Worm (Caenorhabditis elegans) whole organism, L1 larva: Measurements from ENCODE around the gene T01D1.5.

Source experiments
- C04F5.9 ChIP-seq: sonication (generic microtip); optimal IDR thresholded peaks from 2 replicates; lab custom pipeline; 2016; ENCODE audit warnings: missing genetic modification characterization, missing compliant biosample characterization
- C16A3.4 ChIP-seq: fragments of 150-350 bp; optimal IDR thresholded peaks from 2 replicates; lab custom pipeline; 2014; ENCODE audit warnings: missing biosample characterization, missing genetic modification characterization
- C34B4.2 ChIP-seq: sonication (generic microtip); optimal IDR thresholded peaks from 2 replicates; lab custom pipeline; 2017; ENCODE audit warnings: mild to moderate bottlenecking, missing genetic modification characterization, missing compliant biosample characterization
- F16B12.6 ChIP-seq: fragments of 150-350 bp; optimal IDR thresholded peaks from 2 replicates; lab custom pipeline; 2014; ENCODE audit warnings: missing biosample characterization, missing genetic modification characterization
- Y116A8C.19 ChIP-seq: sonication (generic microtip); optimal IDR thresholded peaks from 2 replicates; lab custom pipeline; 2016; ENCODE audit warnings: missing compliant biosample characterization, missing genetic modification characterization, borderline replicate concordance
- alr-1 ChIP-seq: fragments of 200-800 bp; sonication (Bioruptor generic); optimal IDR thresholded peaks from 2 replicates; lab custom pipeline; 2018; ENCODE audit warnings: borderline replicate concordance, mild to moderate bottlenecking, missing genetic modification characterization, missing compliant biosample characterization
- blmp-1 ChIP-seq: fragments of 150-350 bp; optimal IDR thresholded peaks from 2 replicates; lab custom pipeline; 2014; ENCODE audit warnings: missing biosample characterization, missing genetic modification characterization
- ceh-8 ChIP-seq: fragments of 200-800 bp; sonication (Bioruptor generic); optimal IDR thresholded peaks from 2 replicates; lab custom pipeline; 2018; ENCODE audit warnings: mild to moderate bottlenecking, missing genetic modification characterization, moderate library complexity, missing compliant biosample characterization
- ceh-82 ChIP-seq, 3 experiments: fragments of 150-350 bp in 1 of 3; sonication (generic microtip) in 2 of 3; optimal IDR thresholded peaks; 2 replicates each; lab custom pipeline; 2014 to 2017; ENCODE audit warnings: missing biosample characterization in 3 of 3, missing genetic modification characterization in 3 of 3
- ceh-88 ChIP-seq: fragments of 200-800 bp; sonication (Bioruptor generic); IDR thresholded peaks from 2 replicates; pipeline ENCODE4 v1.3.6; 2022; ENCODE audit warnings: missing genetic modification characterization, missing compliant biosample characterization
- ceh-90 ChIP-seq: sonication (generic microtip); optimal IDR thresholded peaks from 2 replicates; lab custom pipeline; 2016; ENCODE audit warnings: missing genetic modification characterization, missing compliant biosample characterization
- dsc-1 ChIP-seq: sonication (generic microtip); optimal IDR thresholded peaks from 2 replicates; lab custom pipeline; 2016; ENCODE audit warnings: mild to moderate bottlenecking, missing genetic modification characterization, missing compliant biosample characterization
- egl-13 ChIP-seq: sonication (generic microtip); optimal IDR thresholded peaks from 2 replicates; lab custom pipeline; 2016; ENCODE audit warnings: missing genotype, missing genetic modification reagents, missing genetic modification characterization, missing compliant biosample characterization
- egl-27 ChIP-seq, 2 experiments: fragments of 150-350 bp in 1 of 2; sonication (generic microtip); optimal IDR thresholded peaks; 3 replicates each; lab custom pipeline; 2017 to 2018; ENCODE audit warnings: missing biosample characterization in 2 of 2, missing genetic modification characterization in 2 of 2, missing genetic modification reagents in 2 of 2
- elt-3 ChIP-seq, 6 experiments: fragments of 150-350 bp in 1 of 6; sonication (generic microtip); optimal IDR thresholded peaks; 2 replicates each; lab custom pipeline; 2017 to 2018; ENCODE audit warnings: missing biosample characterization in 6 of 6, missing genetic modification characterization in 6 of 6, inconsistent platforms in 1 of 6
- fkh-4 ChIP-seq: sonication (generic microtip); optimal IDR thresholded peaks from 2 replicates; lab custom pipeline; 2016; ENCODE audit warnings: missing compliant biosample characterization, missing genetic modification characterization, borderline replicate concordance
- fos-1 ChIP-seq: fragments of 150-350 bp; optimal IDR thresholded peaks from 2 replicates; lab custom pipeline; 2014; ENCODE audit warnings: missing biosample characterization, missing genetic modification characterization
- grh-1 ChIP-seq: fragments of 200-800 bp; sonication (Bioruptor generic); IDR thresholded peaks from 2 replicates; pipeline ENCODE4 v1.3.6; 2022; ENCODE audit warnings: missing genetic modification reagents, missing genetic modification characterization, missing compliant biosample characterization
- hlh-4 ChIP-seq: sonication (generic microtip); optimal IDR thresholded peaks from 2 replicates; lab custom pipeline; 2016; ENCODE audit warnings: mild to moderate bottlenecking, missing genetic modification characterization, missing compliant biosample characterization
- isw-1 ChIP-seq: fragments of 200-800 bp; sonication (Bioruptor generic); IDR thresholded peaks from 2 replicates; pipeline ENCODE4 v1.3.6; 2022; ENCODE audit warnings: missing genetic modification characterization, missing compliant biosample characterization
- jun-1 ChIP-seq: fragments of 150-350 bp; optimal IDR thresholded peaks from 2 replicates; lab custom pipeline; 2014; ENCODE audit warnings: missing biosample characterization, missing genetic modification reagents, missing genetic modification characterization
- lin-13 ChIP-seq: fragments of 150-350 bp; optimal IDR thresholded peaks from 2 replicates; lab custom pipeline; 2014; ENCODE audit warnings: missing biosample characterization, missing genetic modification reagents, missing genetic modification characterization
- lin-14 ChIP-seq: fragments of 200-800 bp; sonication (Bioruptor generic); optimal IDR thresholded peaks from 2 replicates; lab custom pipeline; 2018; ENCODE audit warnings: mild to moderate bottlenecking, missing genetic modification characterization, moderate library complexity, missing compliant biosample characterization
- lin-15B ChIP-seq: fragments of 150-350 bp; sonication (generic microtip); optimal IDR thresholded peaks from 3 replicates; lab custom pipeline; 2014; ENCODE audit warnings: missing biosample characterization, missing genetic modification characterization
- lin-35 ChIP-seq, 2 experiments: fragments of 150-350 bp; optimal IDR thresholded peaks; 2 replicates each; lab custom pipeline; 2014; ENCODE audit warnings: missing biosample characterization in 2 of 2, missing genetic modification characterization in 2 of 2, missing genetic modification reagents in 2 of 2
- lin-39 ChIP-seq: fragments of 150-350 bp; optimal IDR thresholded peaks from 2 replicates; lab custom pipeline; 2014; ENCODE audit warnings: missing biosample characterization, missing genetic modification reagents, missing genetic modification characterization
- lir-3 ChIP-seq: sonication (generic microtip); optimal IDR thresholded peaks from 2 replicates; lab custom pipeline; 2016; ENCODE audit warnings: mild to moderate bottlenecking, missing genetic modification characterization, moderate library complexity, missing compliant biosample characterization; ENCODE audit not compliant: poor library complexity
- mab-9 ChIP-seq: fragments of 200-800 bp; sonication (Bioruptor generic); IDR thresholded peaks from 2 replicates; pipeline ENCODE4 v1.3.6; 2022; ENCODE audit warnings: missing genetic modification reagents, missing genetic modification characterization, missing compliant biosample characterization
- mdl-1 ChIP-seq, 2 experiments: fragments of 150-350 bp; optimal IDR thresholded peaks; 2 replicates each; lab custom pipeline; 2014 to 2017; ENCODE audit warnings: missing biosample characterization in 2 of 2, missing genetic modification characterization in 2 of 2, inconsistent platforms in 1 of 2
- mef-2 ChIP-seq: fragments of 150-350 bp; optimal IDR thresholded peaks from 2 replicates; lab custom pipeline; 2014; ENCODE audit warnings: missing biosample characterization, missing genetic modification characterization
- nhr-12 ChIP-seq: sonication (generic microtip); optimal IDR thresholded peaks from 2 replicates; lab custom pipeline; 2017; ENCODE audit warnings: missing biosample characterization, missing genetic modification characterization
- nhr-19 ChIP-seq: fragments of 200-800 bp; sonication (Bioruptor generic); conservative IDR thresholded peaks from 2 replicates; pipeline ENCODE4 v1.3.6; 2022; ENCODE audit warnings: missing genetic modification characterization, missing compliant biosample characterization
- nhr-20 ChIP-seq: sonication (generic microtip); optimal IDR thresholded peaks from 2 replicates; lab custom pipeline; 2016; ENCODE audit warnings: mild to moderate bottlenecking, missing genetic modification characterization, missing compliant biosample characterization
- nhr-28 ChIP-seq: fragments of 150-350 bp; optimal IDR thresholded peaks from 2 replicates; lab custom pipeline; 2014; ENCODE audit warnings: missing biosample characterization, missing genetic modification characterization
- nhr-47 ChIP-seq: sonication (generic microtip); optimal IDR thresholded peaks from 2 replicates; lab custom pipeline; 2016; ENCODE audit warnings: mild to moderate bottlenecking, missing genetic modification characterization, moderate library complexity, missing compliant biosample characterization
- nhr-85 ChIP-seq: sonication (generic microtip); peaks from one replicate; lab custom pipeline; 2016; ENCODE audit warnings: missing genetic modification characterization, inconsistent platforms, missing compliant biosample characterization
- pax-3 ChIP-seq: fragments of 200-800 bp; sonication (Bioruptor generic); optimal IDR thresholded peaks from 2 replicates; lab custom pipeline; 2018; ENCODE audit warnings: mild to moderate bottlenecking, missing genetic modification characterization, moderate library complexity, missing compliant biosample characterization
- pqm-1 ChIP-seq: sonication (generic microtip); optimal IDR thresholded peaks from 3 replicates; lab custom pipeline; 2017; ENCODE audit warnings: missing biosample characterization, missing genetic modification characterization
- skn-1 ChIP-seq: fragments of 150-350 bp; optimal IDR thresholded peaks from 2 replicates; lab custom pipeline; 2014; ENCODE audit warnings: missing biosample characterization, missing genetic modification characterization
- snpc-4 ChIP-seq: fragments of 150-350 bp; optimal IDR thresholded peaks from 2 replicates; lab custom pipeline; 2014; ENCODE audit warnings: missing biosample characterization, missing genetic modification characterization
- snu-23 ChIP-seq: sonication (generic microtip); optimal IDR thresholded peaks from 2 replicates; lab custom pipeline; 2016; ENCODE audit warnings: missing genetic modification characterization, missing compliant biosample characterization
- sox-4 ChIP-seq: sonication (generic microtip); optimal IDR thresholded peaks from 2 replicates; lab custom pipeline; 2016; ENCODE audit warnings: missing genetic modification characterization, missing compliant biosample characterization
- sptf-1 ChIP-seq: fragments of 150-350 bp; optimal IDR thresholded peaks from 2 replicates; lab custom pipeline; 2014; ENCODE audit warnings: missing biosample characterization, missing genetic modification characterization
- sup-37 ChIP-seq: fragments of 200-800 bp; sonication (Bioruptor generic); optimal IDR thresholded peaks from 2 replicates; lab custom pipeline; 2018; ENCODE audit warnings: mild to moderate bottlenecking, missing genetic modification characterization, missing compliant biosample characterization
- tbx-2 ChIP-seq: sonication (generic microtip); optimal IDR thresholded peaks from 2 replicates; lab custom pipeline; 2016; ENCODE audit warnings: missing genetic modification characterization, missing compliant biosample characterization
- tlp-1 ChIP-seq: fragments of 150-350 bp; optimal IDR thresholded peaks from 2 replicates; lab custom pipeline; 2014; ENCODE audit warnings: missing biosample characterization, missing genetic modification characterization
- unc-62 ChIP-seq: fragments of 150-350 bp; optimal IDR thresholded peaks from 2 replicates; lab custom pipeline; 2014; ENCODE audit warnings: missing biosample characterization, missing genetic modification reagents, missing genetic modification characterization
- unc-86 ChIP-seq: sonication (generic microtip); optimal IDR thresholded peaks from 2 replicates; lab custom pipeline; 2016; ENCODE audit warnings: missing genetic modification characterization, missing compliant biosample characterization
- vab-15 ChIP-seq: sonication (generic microtip); optimal IDR thresholded peaks from 2 replicates; lab custom pipeline; 2017; ENCODE audit warnings: missing genotype, mild to moderate bottlenecking, missing genetic modification characterization, missing compliant biosample characterization
- xbp-1 ChIP-seq: sonication (generic microtip); optimal IDR thresholded peaks from 2 replicates; lab custom pipeline; 2016; ENCODE audit warnings: missing genetic modification characterization, missing compliant biosample characterization

The T01D1.5 gene

ce11 chrII:216598-216997 lies 27.7 kb upstream of the T01D1.5 start, which contains the start of gene F48A11.4 (continued):
- TF ChIP-seq lin-39 (peak; percentile 95), xbp-1 (tag; lab: Kevin White, UChicago) (peak; percentile 93), C16A3.4 (tag; lab: Kevin White, UChicago) (peak; percentile 95), sup-37 (peak; percentile 90), C34B4.2 (peak; percentile 2), lin-14 (peak; percentile 93), egl-13 (tag; lab: Kevin White, UChicago) (peak; percentile 90), jun-1 (tag; lab: Kevin White, UChicago) (peak; percentile 93), nhr-28 (no peak), ceh-88 (GFP tag; lab: Robert Waterston, UW) (peak; percentile 86), elt-3 (tag; optimal IDR thresholded peaks at IDR 0.05; lab: Kevin White, UChicago) (peak in 4 of 6 experiments; percentile 69 to 93 (median 84)), tbx-2 (tag; lab: Kevin White, UChicago) (peak; percentile 96), lin-15B (peak; percentile 97), grh-1 (GFP tag; lab: Robert Waterston, UW) (peak; percentile 90), dsc-1 (tag; lab: Kevin White, UChicago) (peak; percentile 96), unc-62 (GFP tag; lab: Kevin White, UChicago) (peak; percentile 7), Y116A8C.19 (tag; lab: Kevin White, UChicago) (no peak), tlp-1 (tag; lab: Kevin White, UChicago) (no peak), nhr-19 (GFP tag; lab: Robert Waterston, UW) (peak; percentile 95), fos-1 (tag; lab: Kevin White, UChicago) (peak; percentile 90), skn-1 (tag; lab: Kevin White, UChicago) (peak; percentile 95), nhr-85 (tag; lab: Kevin White, UChicago) (peak; percentile 96), ceh-82 (tag; optimal IDR thresholded peaks at IDR 0.05; lab: Kevin White, UChicago) (peak; percentile 96 to 97 (median 96)), F16B12.6 (tag; lab: Kevin White, UChicago) (peak; percentile 74), fkh-4 (tag; lab: Kevin White, UChicago) (peak; percentile 65), vab-15 (peak; percentile 69), pax-3 (tag; lab: Kevin White, UChicago) (peak; percentile 91), pqm-1 (tag; lab: Kevin White, UChicago) (no peak), mdl-1 (tag; optimal IDR thresholded peaks at IDR 0.05; lab: Kevin White, UChicago) (peak in 1 of 2 experiments; percentile 85), sox-4 (peak; percentile 89), C04F5.9 (tag; lab: Kevin White, UChicago) (peak; percentile 88), mef-2 (tag; lab: Kevin White, UChicago) (peak; percentile 60), mab-9 (GFP tag; lab: Robert Waterston, UW) (peak; percentile 87), sptf-1 (tag; lab: Kevin White, UChicago) (no peak), unc-86 (tag; lab: Kevin White, UChicago) (peak; percentile 93), nhr-12 (tag; lab: Kevin White, UChicago) (no peak), lir-3 (tag; lab: Kevin White, UChicago) (peak; percentile 85), blmp-1 (tag; lab: Kevin White, UChicago) (peak; percentile 81), isw-1 (GFP tag; lab: Robert Waterston, UW) (peak; percentile 92), egl-27 (tag; optimal IDR thresholded peaks at IDR 0.05; lab: Kevin White, UChicago) (no peak), lin-13 (GFP tag; lab: Kevin White, UChicago) (peak; percentile 90), lin-35 (GFP tag; optimal IDR thresholded peaks at IDR 0.05; lab: Kevin White, UChicago) (peak; percentile 100), hlh-4 (tag; lab: Kevin White, UChicago) (no peak), nhr-20 (peak; percentile 95), ceh-8 (GFP tag; lab: Kevin White, UChicago) (peak; percentile 90), ceh-90 (tag; lab: Kevin White, UChicago) (peak; percentile 73), nhr-47 (tag; lab: Kevin White, UChicago) (peak; percentile 98), snu-23 (GFP tag; lab: Kevin White, UChicago) (peak; percentile 98), alr-1 (tag; lab: Kevin White, UChicago) (no peak), snpc-4 (tag; lab: Kevin White, UChicago) (peak; percentile 67)
- TF ChIP-seq, all 84 proteins: peak for 68
